Fruit fly (Drosophila melanogaster): ENCODE measurements around the gene HDAC4.

DNA sequence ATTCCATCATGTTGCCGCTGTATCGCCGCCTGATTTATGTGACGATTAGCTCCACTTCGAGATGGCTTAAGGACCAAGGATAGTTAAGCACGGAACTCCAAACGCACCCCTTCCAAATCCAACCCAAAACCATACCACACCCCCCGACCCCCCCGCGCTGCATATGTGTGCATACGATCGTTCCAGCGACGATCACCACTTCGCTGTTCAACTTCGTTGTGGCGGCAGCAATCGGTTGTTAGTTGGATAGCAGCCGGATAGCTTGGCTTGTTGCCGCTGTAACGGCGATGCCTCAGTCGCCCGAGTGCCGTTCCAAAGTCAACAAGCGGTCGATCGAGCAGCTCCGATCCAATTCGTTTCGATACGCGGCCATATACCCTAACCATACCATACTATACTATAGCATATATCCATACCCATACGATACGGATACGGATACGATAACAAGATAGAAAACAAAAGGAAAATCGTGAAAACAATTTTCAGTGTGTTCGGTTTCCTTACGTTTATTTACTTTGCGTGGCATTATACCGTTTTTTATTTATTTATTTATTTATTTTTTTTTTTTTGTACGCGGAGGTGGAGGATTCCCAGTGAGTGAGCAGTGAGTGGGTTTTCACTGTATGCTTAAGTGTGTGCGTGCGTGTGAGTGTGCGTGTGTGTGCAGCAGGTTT is 29.5 kb upstream of the HDAC4 start:
- no peak for TF ChIP-seq psq (optimal IDR thresholded peaks at IDR 0.05)
- TF ChIP-seq h (optimal IDR thresholded peaks at IDR 0.05), result no peak
- no peak for TF ChIP-seq insv (optimal IDR thresholded peaks at IDR 0.05)
- no peak for TF ChIP-seq ttk (optimal IDR thresholded peaks at IDR 0.05)
- TF ChIP-seq Myc (optimal IDR thresholded peaks at IDR 0.05), result no peak
